Worm (Caenorhabditis elegans) whole organism, late embryonic: ENCODE results near the gene F21D12.3.
"Not testable (repeated sequence)": the region's sequence is repeated elsewhere in the genome, so short reads cannot be mapped to it uniquely, and the experiment has no call there.

Experiments used
- C38D4.7 ChIP-seq: fragments of 200-800 bp; sonication (Bioruptor generic); optimal IDR thresholded peaks from 2 replicates; lab custom pipeline; 2018; ENCODE audit warnings: mild to moderate bottlenecking, missing genetic modification characterization, moderate library complexity, missing compliant biosample characterization
- K02D7.2 ChIP-seq: sonication (generic microtip); optimal IDR thresholded peaks from 2 replicates; lab custom pipeline; 2017; ENCODE audit warnings: mild to moderate bottlenecking, missing genetic modification characterization, missing compliant biosample characterization
- K09A11.1 ChIP-seq: sonication (generic microtip); optimal IDR thresholded peaks from 2 replicates; lab custom pipeline; 2017; ENCODE audit warnings: antibody characterized with exemption, mild to moderate bottlenecking, missing genetic modification characterization, missing compliant biosample characterization; ENCODE audit not compliant: insufficient read depth
- T23F11.4 ChIP-seq: fragments of 200-800 bp; sonication (Bioruptor generic); optimal IDR thresholded peaks from 2 replicates; lab custom pipeline; 2018; ENCODE audit warnings: mild to moderate bottlenecking, missing genetic modification characterization, missing compliant biosample characterization
- ahr-1 ChIP-seq: sonication (generic microtip); optimal IDR thresholded peaks from 2 replicates; lab custom pipeline; 2016; ENCODE audit warnings: missing genetic modification characterization, missing compliant biosample characterization
- ceh-14 ChIP-seq: sonication (generic microtip); optimal IDR thresholded peaks from 2 replicates; lab custom pipeline; 2016; ENCODE audit warnings: missing genotype, missing genetic modification characterization, missing compliant biosample characterization
- ceh-19 ChIP-seq: fragments of 200-800 bp; sonication (Bioruptor generic); optimal IDR thresholded peaks from 2 replicates; lab custom pipeline; 2018; ENCODE audit warnings: mild to moderate bottlenecking, missing genetic modification characterization, missing compliant biosample characterization
- ceh-2 ChIP-seq: sonication (generic microtip); optimal IDR thresholded peaks from 2 replicates; lab custom pipeline; 2016; ENCODE audit warnings: missing genotype, missing genetic modification characterization, missing compliant biosample characterization
- ceh-22 ChIP-seq: sonication (generic microtip); optimal IDR thresholded peaks from 2 replicates; lab custom pipeline; 2017; ENCODE audit warnings: missing biosample characterization, missing genetic modification characterization
- ceh-24 ChIP-seq: sonication (generic microtip); optimal IDR thresholded peaks from 2 replicates; lab custom pipeline; 2016; ENCODE audit warnings: mild to moderate bottlenecking, missing genetic modification characterization, missing compliant biosample characterization
- ceh-45 ChIP-seq: fragments of 200-800 bp; sonication (Bioruptor generic); IDR thresholded peaks from 2 replicates; pipeline ENCODE4 v1.3.6; 2022; ENCODE audit warnings: missing genetic modification reagents, missing genetic modification characterization, missing compliant biosample characterization
- dve-1 ChIP-seq: sonication (generic microtip); optimal IDR thresholded peaks from 2 replicates; lab custom pipeline; 2017; ENCODE audit warnings: antibody characterized with exemption, mild to moderate bottlenecking, missing genetic modification characterization, missing compliant biosample characterization
- ets-4 ChIP-seq: sonication (generic microtip); optimal IDR thresholded peaks from 2 replicates; lab custom pipeline; 2016; ENCODE audit warnings: missing genetic modification characterization, missing compliant biosample characterization
- fax-1 ChIP-seq: sonication (generic microtip); optimal IDR thresholded peaks from 2 replicates; lab custom pipeline; 2016; ENCODE audit warnings: missing genotype, missing genetic modification characterization, missing compliant biosample characterization
- fkh-10 ChIP-seq: fragments of 150-350 bp; optimal IDR thresholded peaks from 2 replicates; lab custom pipeline; 2014; ENCODE audit warnings: missing biosample characterization, missing genetic modification reagents, missing genetic modification characterization
- fkh-6 ChIP-seq: sonication (generic microtip); optimal IDR thresholded peaks from 2 replicates; lab custom pipeline; 2016; ENCODE audit warnings: missing genetic modification characterization, missing compliant biosample characterization
- hlh-13 ChIP-seq: fragments of 200-800 bp; sonication (Bioruptor generic); optimal IDR thresholded peaks from 2 replicates; lab custom pipeline; 2018; ENCODE audit warnings: mild to moderate bottlenecking, missing genetic modification characterization, missing compliant biosample characterization
- hlh-15 ChIP-seq: sonication (generic microtip); optimal IDR thresholded peaks from 2 replicates; lab custom pipeline; 2016; ENCODE audit warnings: missing genetic modification characterization, missing compliant biosample characterization
- hlh-30 ChIP-seq: sonication (generic microtip); optimal IDR thresholded peaks from 2 replicates; lab custom pipeline; 2017; ENCODE audit warnings: antibody characterized with exemption, missing genetic modification characterization, missing compliant biosample characterization; ENCODE audit not compliant: insufficient read depth
- hlh-6 ChIP-seq: sonication (generic microtip); optimal IDR thresholded peaks from 2 replicates; lab custom pipeline; 2016; ENCODE audit warnings: missing genotype, missing genetic modification characterization, missing compliant biosample characterization
- hlh-8 ChIP-seq: sonication (generic microtip); optimal IDR thresholded peaks from 2 replicates; lab custom pipeline; 2016; ENCODE audit warnings: missing genotype, missing genetic modification characterization, missing compliant biosample characterization
- nhr-232 ChIP-seq: sonication (generic microtip); optimal IDR thresholded peaks from 2 replicates; lab custom pipeline; 2016; ENCODE audit warnings: missing genetic modification characterization, missing compliant biosample characterization
- npax-4 ChIP-seq: sonication (generic microtip); optimal IDR thresholded peaks from 2 replicates; lab custom pipeline; 2016; ENCODE audit warnings: missing genetic modification characterization, missing compliant biosample characterization
- pag-3 ChIP-seq: sonication (generic microtip); optimal IDR thresholded peaks from 2 replicates; lab custom pipeline; 2016; ENCODE audit warnings: missing compliant biosample characterization, missing genetic modification characterization, borderline replicate concordance
- pat-9 ChIP-seq: fragments of 200-800 bp; sonication (Bioruptor generic); optimal IDR thresholded peaks from 2 replicates; lab custom pipeline; 2018; ENCODE audit warnings: mild to moderate bottlenecking, missing genetic modification characterization, moderate library complexity, missing compliant biosample characterization
- pha-2 ChIP-seq: sonication (generic microtip); optimal IDR thresholded peaks from 2 replicates; lab custom pipeline; 2017; ENCODE audit warnings: mild to moderate bottlenecking, missing genetic modification characterization, missing compliant biosample characterization
- pha-4 ChIP-seq: fragments of 150-350 bp; optimal IDR thresholded peaks from 2 replicates; lab custom pipeline; 2018; ENCODE audit warnings: missing biosample characterization, missing genetic modification reagents, missing genetic modification characterization
- pros-1 ChIP-seq: fragments of 150-350 bp; optimal IDR thresholded peaks from 2 replicates; lab custom pipeline; 2014; ENCODE audit warnings: missing biosample characterization, missing genetic modification reagents, missing genetic modification characterization
- ref-2 ChIP-seq: sonication (generic microtip); optimal IDR thresholded peaks from 2 replicates; lab custom pipeline; 2016; ENCODE audit warnings: missing genetic modification characterization, missing compliant biosample characterization
- unc-3 ChIP-seq, 2 experiments: fragments of 200-800 bp in 1 of 2; sonication (Bioruptor generic) in 1 of 2; sonication (generic microtip) in 1 of 2; conservative IDR thresholded peaks in 1 of 2; optimal IDR thresholded peaks in 1 of 2; 2 replicates each; pipeline versions ENCODE4 v1.3.6 to Lab custom; 2016 to 2022; ENCODE audit warnings: missing compliant biosample characterization in 2 of 2, missing genetic modification characterization in 2 of 2, missing genetic modification reagents in 1 of 2
- unc-55 ChIP-seq: sonication (generic microtip); optimal IDR thresholded peaks from 2 replicates; lab custom pipeline; 2017; ENCODE audit warnings: missing biosample characterization, missing genetic modification reagents, missing genetic modification characterization
- unc-86 ChIP-seq: sonication (generic microtip); optimal IDR thresholded peaks from 2 replicates; lab custom pipeline; 2016; ENCODE audit warnings: missing genetic modification characterization, missing compliant biosample characterization
- zip-5 ChIP-seq: sonication (generic microtip); optimal IDR thresholded peaks from 2 replicates; lab custom pipeline; 2016; ENCODE audit warnings: missing genetic modification characterization, missing compliant biosample characterization
- ztf-16 ChIP-seq: sonication (generic microtip); optimal IDR thresholded peaks from 2 replicates; lab custom pipeline; 2017; ENCODE audit warnings: missing genetic modification characterization, missing compliant biosample characterization

The F21D12.3 gene

ce11 chrII:7323925-7324324 is at the start of gene F21D12.3:
Gene F21D12.3, minus strand, starts transcription at chrII:7324025.
- TF ChIP-seq zip-5 (tag; lab: Kevin White, UChicago) (no peak), hlh-30 (no peak), nhr-232 (tag; lab: Kevin White, UChicago) (no peak), ceh-2 (tag; lab: Kevin White, UChicago) (no peak), pag-3 (no peak), K02D7.2 (tag; lab: Kevin White, UChicago) (no peak), ets-4 (no peak), ceh-14 (tag; lab: Kevin White, UChicago) (no peak), pha-2 (tag; lab: Kevin White, UChicago) (no peak)

ce11 chrII:7370195-7370594 is 46.4 kb upstream of the F21D12.3 start, which contains the start of gene F43E2.11:
Gene F43E2.11, minus strand, starts transcription at chrII:7370295.
- not testable (repeated sequence) for TF ChIP-seq pat-9; ceh-19 (GFP tag; lab: Kevin White, UChicago); unc-55 (GFP tag; lab: Kevin White, UChicago)

ce11 chrII:7368761-7369160 is 44.9 kb upstream of the F21D12.3 start, which contains the start of gene F43E2.6:
Gene F43E2.6, minus strand, starts transcription at chrII:7368861.
- no peak for TF ChIP-seq ztf-16 (tag; lab: Kevin White, UChicago)
- no peak for TF ChIP-seq ets-4
- TF ChIP-seq ahr-1, result no peak
- no peak for TF ChIP-seq hlh-30
- no peak for TF ChIP-seq T23F11.4 (GFP tag; lab: Kevin White, UChicago)
- no peak for TF ChIP-seq fkh-10 (GFP tag; lab: Kevin White, UChicago)
- no peak for TF ChIP-seq C38D4.7 (GFP tag; lab: Kevin White, UChicago)
- no peak for TF ChIP-seq pha-2 (tag; lab: Kevin White, UChicago)
- no peak for TF ChIP-seq pha-4 (tag; lab: Kevin White, UChicago)
- TF ChIP-seq zip-5 (tag; lab: Kevin White, UChicago), result no peak

- peak; percentile 90 for TF ChIP-seq unc-55 (GFP tag; lab: Kevin White, UChicago)
- no peak for TF ChIP-seq pag-3
- no peak for TF ChIP-seq ceh-45
- TF ChIP-seq dve-1 (tag; lab: Kevin White, UChicago), result peak; percentile 35
Observed at ce11 chrII:7363990-7364455, 40.2 kb upstream of the F21D12.3 start, which contains the start of gene msra-1. Gene msra-1, minus strand, starts transcription at chrII:7364040.

- TF ChIP-seq ref-2 (tag; lab: Kevin White, UChicago), result peak; percentile 16
- no peak for TF ChIP-seq T23F11.4 (GFP tag; lab: Kevin White, UChicago)
- TF ChIP-seq dve-1 (tag; lab: Kevin White, UChicago), result no peak
- TF ChIP-seq, all 69 proteins: peak for 1
Observed at ce11 chrII:7358489-7358943, 34.7 kb upstream of the F21D12.3 start, which contains the start of gene insc-1. Gene insc-1, plus strand, starts transcription at chrII:7358893.

- TF ChIP-seq hlh-15 (tag; lab: Kevin White, UChicago) (no peak), hlh-8 (tag; lab: Kevin White, UChicago) (no peak), hlh-6 (no peak), ceh-19 (GFP tag; lab: Kevin White, UChicago) (no peak), hlh-13 (no peak), unc-86 (tag; lab: Kevin White, UChicago) (no peak), K09A11.1 (tag; lab: Kevin White, UChicago) (no peak), pha-2 (tag; lab: Kevin White, UChicago) (no peak), ceh-24 (tag; lab: Kevin White, UChicago) (no peak)
Observed at ce11 chrII:7357176-7357575, 33.4 kb upstream of the F21D12.3 start.

ce11 chrII:7356773-7357172 is 32.9 kb upstream of the F21D12.3 start:
- TF ChIP-seq fax-1 (tag; lab: Kevin White, UChicago) (no peak), npax-4 (tag; lab: Kevin White, UChicago) (no peak), dve-1 (tag; lab: Kevin White, UChicago) (no peak), hlh-13 (no peak), fkh-6 (tag; lab: Kevin White, UChicago) (no peak), pros-1 (tag; lab: Kevin White, UChicago) (no peak), ceh-22 (tag; lab: Kevin White, UChicago) (no peak), unc-3 (GFP tag; conservative IDR thresholded peaks at IDR 0.05; lab: Robert Waterston, UW) (no peak), unc-3 (tag; optimal IDR thresholded peaks at IDR 0.05; lab: Kevin White, UChicago) (no peak), T23F11.4 (GFP tag; lab: Kevin White, UChicago) (no peak)
